Worm (Caenorhabditis elegans) whole organism, L2 larva: ENCODE results near the gene T10B5.7.
A peak's percentile ranks its signal among the peaks of the same experiment; 100 is the strongest.

Experiments used
- C34F6.9 ChIP-seq: fragments of 150-350 bp; optimal IDR thresholded peaks from 2 replicates; lab custom pipeline; 2014; ENCODE audit warnings: missing biosample characterization, missing genetic modification characterization
- F13H6.1 ChIP-seq: sonication (generic microtip); optimal IDR thresholded peaks from 2 replicates; lab custom pipeline; 2016; ENCODE audit warnings: missing genetic modification characterization, missing compliant biosample characterization
- ZK546.5 ChIP-seq: sonication (generic microtip); optimal IDR thresholded peaks from 2 replicates; lab custom pipeline; 2017; ENCODE audit warnings: missing biosample characterization, missing genetic modification characterization
- aly-2 ChIP-seq: fragments of 150-350 bp; optimal IDR thresholded peaks from 2 replicates; lab custom pipeline; 2014; ENCODE audit warnings: missing biosample characterization, missing genetic modification characterization
- ama-1 ChIP-seq: fragments of 150-350 bp; optimal IDR thresholded peaks from 2 replicates; lab custom pipeline; 2018; ENCODE audit warnings: inconsistent platforms
- blmp-1 ChIP-seq: sonication (generic microtip); optimal IDR thresholded peaks from 2 replicates; lab custom pipeline; 2017; ENCODE audit warnings: missing genetic modification characterization, mild to moderate bottlenecking, missing compliant biosample characterization, antibody characterized with exemption, moderate library complexity; ENCODE audit not compliant: insufficient read depth
- ceh-16 ChIP-seq: fragments of 150-350 bp; optimal IDR thresholded peaks from 2 replicates; lab custom pipeline; 2014; ENCODE audit warnings: missing biosample characterization, missing genetic modification characterization
- crh-2 ChIP-seq: sonication (generic microtip); optimal IDR thresholded peaks from 2 replicates; lab custom pipeline; 2017; ENCODE audit warnings: missing biosample characterization, missing genetic modification characterization
- egl-27 ChIP-seq: sonication (generic microtip); optimal IDR thresholded peaks from 3 replicates; lab custom pipeline; 2017; ENCODE audit warnings: missing biosample characterization, missing genetic modification reagents, missing genetic modification characterization
- elt-1 ChIP-seq: fragments of 150-350 bp; optimal IDR thresholded peaks from 2 replicates; lab custom pipeline; 2014; ENCODE audit warnings: missing biosample characterization, missing genetic modification characterization
- elt-3 ChIP-seq: sonication (generic microtip); optimal IDR thresholded peaks from 2 replicates; lab custom pipeline; 2017; ENCODE audit warnings: missing biosample characterization, missing genetic modification characterization
- fos-1 ChIP-seq: fragments of 150-350 bp; optimal IDR thresholded peaks from 2 replicates; lab custom pipeline; 2014; ENCODE audit warnings: missing biosample characterization, missing genetic modification characterization
- gmeb-1 ChIP-seq: fragments of 150-350 bp; optimal IDR thresholded peaks from 2 replicates; lab custom pipeline; 2014; ENCODE audit warnings: missing biosample characterization, missing genetic modification characterization
- lin-11 ChIP-seq: fragments of 150-350 bp; sonication (generic microtip); optimal IDR thresholded peaks from 2 replicates; lab custom pipeline; 2014; ENCODE audit warnings: missing biosample characterization, missing genetic modification characterization, inconsistent platforms, mixed read lengths
- lin-13 ChIP-seq: fragments of 150-350 bp; optimal IDR thresholded peaks from 2 replicates; lab custom pipeline; 2014; ENCODE audit warnings: missing biosample characterization, missing genetic modification reagents, missing genetic modification characterization
- lsy-2 ChIP-seq, 2 experiments: fragments of 150-350 bp in 1 of 2; sonication (generic microtip) in 1 of 2; optimal IDR thresholded peaks; 2 replicates each; lab custom pipeline; 2014 to 2017; ENCODE audit warnings: missing biosample characterization in 2 of 2, missing genetic modification characterization in 2 of 2
- mab-5 ChIP-seq: fragments of 150-350 bp; optimal IDR thresholded peaks from 2 replicates; lab custom pipeline; 2014; ENCODE audit warnings: missing biosample characterization, missing genetic modification characterization
- mbf-1 ChIP-seq: sonication (generic microtip); optimal IDR thresholded peaks from 2 replicates; lab custom pipeline; 2017; ENCODE audit warnings: missing biosample characterization, missing genetic modification characterization
- mdl-1 ChIP-seq, 2 experiments: fragments of 150-350 bp in 1 of 2; sonication (generic microtip) in 1 of 2; optimal IDR thresholded peaks; 2 replicates each; lab custom pipeline; 2017; ENCODE audit warnings: missing biosample characterization in 2 of 2, missing genetic modification characterization in 2 of 2
- nhr-10 ChIP-seq: sonication (generic microtip); optimal IDR thresholded peaks from 2 replicates; lab custom pipeline; 2017; ENCODE audit warnings: missing biosample characterization, missing genetic modification characterization
- nhr-12 ChIP-seq: fragments of 150-350 bp; optimal IDR thresholded peaks from 2 replicates; lab custom pipeline; 2014; ENCODE audit warnings: missing biosample characterization, missing genetic modification characterization
- nhr-21 ChIP-seq: fragments of 150-350 bp; optimal IDR thresholded peaks from 2 replicates; lab custom pipeline; 2014; ENCODE audit warnings: missing biosample characterization, missing genetic modification characterization
- nhr-23 ChIP-seq: fragments of 150-350 bp; optimal IDR thresholded peaks from 2 replicates; lab custom pipeline; 2014; ENCODE audit warnings: missing biosample characterization, missing genetic modification reagents, missing genetic modification characterization
- nhr-25 ChIP-seq: fragments of 150-350 bp; sonication (generic microtip); optimal IDR thresholded peaks from 3 replicates; lab custom pipeline; 2014; ENCODE audit warnings: missing biosample characterization, missing genetic modification characterization
- nhr-6 ChIP-seq: fragments of 150-350 bp; optimal IDR thresholded peaks from 2 replicates; lab custom pipeline; 2014; ENCODE audit warnings: missing biosample characterization, missing genetic modification characterization
- nhr-77 ChIP-seq: fragments of 150-350 bp; optimal IDR thresholded peaks from 2 replicates; lab custom pipeline; 2014; ENCODE audit warnings: missing biosample characterization, missing genetic modification characterization
- peb-1 ChIP-seq: fragments of 150-350 bp; optimal IDR thresholded peaks from 2 replicates; lab custom pipeline; 2014; ENCODE audit warnings: missing biosample characterization, missing genetic modification characterization
- sem-4 ChIP-seq: fragments of 150-350 bp; optimal IDR thresholded peaks from 2 replicates; lab custom pipeline; 2014; ENCODE audit warnings: missing biosample characterization, missing genetic modification reagents, missing genetic modification characterization
- skn-1 ChIP-seq: sonication (generic microtip); optimal IDR thresholded peaks from 2 replicates; lab custom pipeline; 2017; ENCODE audit warnings: missing biosample characterization, missing genetic modification characterization
- sma-3 ChIP-seq: sonication (generic microtip); optimal IDR thresholded peaks from 2 replicates; lab custom pipeline; 2016; ENCODE audit warnings: missing genetic modification reagents, missing genetic modification characterization, missing compliant biosample characterization
- sma-9 ChIP-seq, 2 experiments: fragments of 150-350 bp in 1 of 2; sonication (generic microtip) in 1 of 2; optimal IDR thresholded peaks; 2 replicates each; lab custom pipeline; 2014 to 2016; ENCODE audit warnings: missing genetic modification characterization in 2 of 2, mild to moderate bottlenecking in 1 of 2, missing biosample characterization in 1 of 2, missing compliant biosample characterization in 1 of 2, missing genetic modification reagents in 1 of 2, moderate library complexity in 1 of 2
- snpc-4 ChIP-seq: fragments of 150-350 bp; optimal IDR thresholded peaks from 2 replicates; lab custom pipeline; 2014; ENCODE audit warnings: missing biosample characterization, missing genetic modification characterization
- unc-39 ChIP-seq: fragments of 150-350 bp; optimal IDR thresholded peaks from 2 replicates; lab custom pipeline; 2014; ENCODE audit warnings: missing biosample characterization, missing genetic modification characterization
- unc-62 ChIP-seq: fragments of 150-350 bp; optimal IDR thresholded peaks from 2 replicates; lab custom pipeline; 2014; ENCODE audit warnings: missing biosample characterization, missing genetic modification reagents, missing genetic modification characterization
- zag-1 ChIP-seq: fragments of 150-350 bp; optimal IDR thresholded peaks from 2 replicates; lab custom pipeline; 2014; ENCODE audit warnings: missing biosample characterization, missing genetic modification characterization
- ztf-1 ChIP-seq: fragments of 200-800 bp; sonication (Bioruptor generic); conservative IDR thresholded peaks from 2 replicates; pipeline ENCODE4 v1.3.6; 2022; ENCODE audit warnings: missing genetic modification characterization, missing compliant biosample characterization

The T10B5.7 gene

DNA sequence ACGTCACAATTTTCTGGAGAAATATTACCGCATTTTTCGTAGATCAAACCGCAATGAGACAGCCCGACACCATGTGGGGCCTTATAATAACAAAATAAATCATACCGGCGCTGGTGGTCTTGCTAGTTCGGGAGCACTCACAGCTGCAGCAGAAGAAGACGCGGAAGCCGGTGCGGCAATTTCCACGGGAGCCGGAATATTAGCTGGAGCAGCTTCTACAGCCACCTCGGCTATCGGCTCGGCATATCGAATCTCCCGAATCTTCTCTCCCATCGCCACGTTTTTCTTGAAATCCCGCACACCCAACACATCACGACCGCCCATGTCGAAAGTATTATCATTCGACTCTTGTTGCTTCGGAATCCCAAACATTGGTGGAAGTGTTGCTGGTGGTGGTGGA lies 21.5 kb upstream of the T10B5.7 start:
- no peak for TF ChIP-seq elt-3 (tag; lab: Kevin White, UChicago)
- no peak for TF ChIP-seq ama-1 (lab: Kevin White, UChicago)
- no peak for TF ChIP-seq nhr-6 (tag; lab: Kevin White, UChicago)
- TF ChIP-seq nhr-77 (tag; lab: Kevin White, UChicago), result no peak
- no peak for TF ChIP-seq ZK546.5 (tag; lab: Kevin White, UChicago)

ce11 chrV:1829973-1830372 lies 16.0 kb upstream of the T10B5.7 start, which contains the start of gene Y32G9B.1:
TSS of gene Y32G9B.1 (minus strand) at chrV:1830073.
- TF ChIP-seq unc-39 (tag; lab: Kevin White, UChicago), result no peak
- TF ChIP-seq nhr-77 (tag; lab: Kevin White, UChicago), result no peak
- no peak for TF ChIP-seq mbf-1
- TF ChIP-seq nhr-12, result no peak
- TF ChIP-seq nhr-21 (tag; lab: Kevin White, UChicago), result peak; percentile 3
- TF ChIP-seq skn-1, result no peak
- no peak for TF ChIP-seq zag-1 (tag; lab: Kevin White, UChicago)
- TF ChIP-seq F13H6.1 (tag; lab: Kevin White, UChicago), result no peak
- no peak for TF ChIP-seq lsy-2 (tag; optimal IDR thresholded peaks at IDR 0.05; lab: Kevin White, UChicago)
- no peak for TF ChIP-seq sem-4
- no peak for TF ChIP-seq elt-3 (tag; lab: Kevin White, UChicago)
- no peak for TF ChIP-seq elt-1
- no peak for TF ChIP-seq lin-13
- TF ChIP-seq blmp-1 (tag; lab: Kevin White, UChicago), result peak; percentile 30
- no peak for TF ChIP-seq aly-2 (tag; lab: Kevin White, UChicago)
- TF ChIP-seq nhr-10 (tag; lab: Kevin White, UChicago), result no peak
- no peak for TF ChIP-seq egl-27 (tag; lab: Kevin White, UChicago)
- TF ChIP-seq lin-11 (tag; lab: Kevin White, UChicago), result no peak
- no peak for TF ChIP-seq peb-1 (tag; lab: Kevin White, UChicago)
- no peak for TF ChIP-seq ZK546.5 (tag; lab: Kevin White, UChicago)
- TF ChIP-seq ceh-16 (tag; lab: Kevin White, UChicago), result no peak
- peak; percentile 0 for TF ChIP-seq fos-1 (tag; lab: Kevin White, UChicago)
- TF ChIP-seq snpc-4 (tag; lab: Kevin White, UChicago), result no peak
- TF ChIP-seq ztf-1, result no peak
- TF ChIP-seq sma-3, result no peak
- TF ChIP-seq sma-9 (GFP tag; optimal IDR thresholded peaks at IDR 0.05; lab: Kevin White, UChicago), result no peak
- no peak for TF ChIP-seq sma-9 (tag; optimal IDR thresholded peaks at IDR 0.05; lab: Kevin White, UChicago)

DNA sequence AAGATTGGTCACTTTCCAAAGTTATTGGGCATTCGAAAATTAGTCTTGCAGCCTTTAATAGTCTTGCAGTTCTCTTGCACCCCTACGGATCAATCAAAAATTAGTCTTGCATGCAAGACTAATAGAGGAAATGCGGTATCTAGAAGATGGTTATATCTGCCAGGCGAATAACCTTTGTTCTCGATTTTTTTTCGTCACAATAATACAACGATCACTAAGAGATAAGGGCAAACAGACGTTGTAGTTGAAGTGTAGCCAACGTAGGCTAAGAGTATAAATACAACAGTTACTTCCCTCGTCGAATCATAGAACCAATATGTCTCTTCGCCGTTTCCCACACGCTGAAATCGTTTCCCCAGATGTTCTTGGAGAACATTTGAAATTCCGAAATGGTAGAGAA lies 4.3 kb upstream of the T10B5.7 start, which contains the start of gene T10B5.8:
Gene T10B5.8, plus strand, starts transcription at position 301 of the 400 bp plus-strand sequence.
- no peak for TF ChIP-seq ceh-16 (tag; lab: Kevin White, UChicago)
- TF ChIP-seq lin-11 (tag; lab: Kevin White, UChicago), result no peak
- no peak for TF ChIP-seq mab-5 (tag; lab: Kevin White, UChicago)
- TF ChIP-seq nhr-23, result no peak
- no peak for TF ChIP-seq lin-13
- TF ChIP-seq snpc-4 (tag; lab: Kevin White, UChicago), result no peak
- TF ChIP-seq nhr-21 (tag; lab: Kevin White, UChicago), result no peak

ce11 chrV:1848590-1848989 lies 2.6 kb downstream of the T10B5.7 start:
- no peak for TF ChIP-seq lin-13
- no peak for TF ChIP-seq mdl-1 (tag; optimal IDR thresholded peaks at IDR 0.05; lab: Kevin White, UChicago)
- no peak for TF ChIP-seq crh-2
- no peak for TF ChIP-seq unc-39 (tag; lab: Kevin White, UChicago)

DNA sequence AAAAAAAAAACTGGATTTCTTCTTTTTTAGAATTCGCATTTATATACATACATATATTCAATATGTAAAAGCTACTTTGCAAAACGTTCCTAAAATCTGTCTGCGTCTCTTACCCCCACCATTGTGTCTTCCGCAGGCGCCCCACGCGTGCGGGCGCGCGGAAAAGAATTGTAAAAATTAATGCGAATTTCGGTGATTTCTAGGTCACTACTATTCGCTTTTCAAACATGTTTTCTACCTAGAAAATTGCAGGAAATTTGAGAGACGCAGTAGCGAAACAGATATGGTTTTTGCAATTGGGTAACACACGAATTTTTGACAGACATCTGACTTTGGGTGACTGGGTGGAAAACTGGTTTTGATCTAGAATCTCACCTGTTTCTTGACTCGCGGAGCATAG lies 9.1 kb downstream of the T10B5.7 start:
- TF ChIP-seq nhr-25 (peak; percentile 23), lsy-2 (tag; optimal IDR thresholded peaks at IDR 0.05; lab: Kevin White, UChicago) (no peak)

ce11 chrV:1856176-1856575 lies 10.2 kb downstream of the T10B5.7 start, which contains the start of gene T10B5.10:
TSS of gene T10B5.10 (minus strand) at chrV:1856276.
- TF ChIP-seq ZK546.5 (tag; lab: Kevin White, UChicago) (no peak), unc-62 (no peak), nhr-21 (tag; lab: Kevin White, UChicago) (no peak), elt-3 (tag; lab: Kevin White, UChicago) (no peak), nhr-23 (no peak), C34F6.9 (tag; lab: Kevin White, UChicago) (no peak), ama-1 (lab: Kevin White, UChicago) (no peak), gmeb-1 (tag; lab: Kevin White, UChicago) (no peak), F13H6.1 (tag; lab: Kevin White, UChicago) (no peak), sma-3 (no peak), egl-27 (tag; lab: Kevin White, UChicago) (no peak), aly-2 (tag; lab: Kevin White, UChicago) (no peak), mab-5 (tag; lab: Kevin White, UChicago) (no peak), nhr-25 (no peak), nhr-77 (tag; lab: Kevin White, UChicago) (no peak)
